Fruit fly (Drosophila melanogaster) whole organism, prepupa: Measurements from ENCODE around the gene Atg6.

ENCODE experiments used
- CG10631 ChIP-seq: fragments of 200-800 bp; sonication (Bioruptor generic); optimal IDR thresholded peaks from 2 replicates; lab custom pipeline; 2016; ENCODE audit warnings: missing biosample characterization, missing genetic modification characterization
- CG16779 ChIP-seq: fragments of 200-800 bp; sonication (Bioruptor generic); optimal IDR thresholded peaks from 3 replicates; lab custom pipeline; 2017; ENCODE audit warnings: missing biosample characterization, mild to moderate bottlenecking, missing genetic modification characterization
- CG31627 ChIP-seq: fragments of 200-800 bp; sonication (Bioruptor generic); optimal IDR thresholded peaks from 3 replicates; lab custom pipeline; 2016; ENCODE audit warnings: missing biosample characterization, missing genetic modification characterization
- CG6792 ChIP-seq: fragments of 200-800 bp; sonication (Bioruptor generic); optimal IDR thresholded peaks from 3 replicates; lab custom pipeline; 2016; ENCODE audit warnings: missing biosample characterization, missing genetic modification characterization
- CG8119 ChIP-seq: fragments of 200-800 bp; sonication (Bioruptor generic); IDR thresholded peaks from 3 replicates; pipeline ENCODE4 v1.3.6; 2022; ENCODE audit warnings: missing biosample characterization, missing genetic modification characterization
- CG8632 ChIP-seq: fragments of 200-800 bp; sonication (Bioruptor generic); optimal IDR thresholded peaks from 3 replicates; lab custom pipeline; 2016; ENCODE audit warnings: missing biosample characterization, missing genetic modification characterization
- Hr39 ChIP-seq: fragments of 200-800 bp; sonication (Bioruptor generic); optimal IDR thresholded peaks from 2 replicates; lab custom pipeline; 2016; ENCODE audit warnings: missing biosample characterization, missing genetic modification characterization
- Hr4 ChIP-seq: fragments of 200-800 bp; sonication (Bioruptor generic); optimal IDR thresholded peaks from 3 replicates; lab custom pipeline; 2016; ENCODE audit warnings: missing biosample characterization, missing genetic modification characterization
- eg ChIP-seq: fragments of 200-800 bp; sonication (Bioruptor generic); IDR thresholded peaks from 3 replicates; pipeline ENCODE4 v1.3.6; 2022; ENCODE audit warnings: missing biosample characterization, missing genetic modification characterization
- salr ChIP-seq, 2 experiments: fragments of 200-800 bp; sonication (Bioruptor generic); optimal IDR thresholded peaks; 3 replicates each; lab custom pipeline; 2016 to 2018; ENCODE audit warnings: missing biosample characterization in 2 of 2, missing genetic modification characterization in 2 of 2, mild to moderate bottlenecking in 1 of 2
- spab ChIP-seq: fragments of 200-800 bp; sonication (Bioruptor generic); optimal IDR thresholded peaks from 2 replicates; lab custom pipeline; 2017; ENCODE audit warnings: missing biosample characterization, mild to moderate bottlenecking, missing genetic modification characterization, missing genetic modification reagents
- ss ChIP-seq, 2 experiments: fragments of 200-800 bp; sonication (Bioruptor generic); optimal IDR thresholded peaks; 2 replicates in 1 of 2; 3 replicates in 1 of 2; lab custom pipeline; 2017 to 2018; ENCODE audit warnings: mild to moderate bottlenecking in 2 of 2, missing biosample characterization in 2 of 2, missing genetic modification characterization in 2 of 2, moderate library complexity in 1 of 2
- topi ChIP-seq: fragments of 200-800 bp; sonication (Bioruptor generic); optimal IDR thresholded peaks from 3 replicates; lab custom pipeline; 2016; ENCODE audit warnings: missing biosample characterization, missing genetic modification characterization

dm6 chr3R:24024123-24024522 is 26.5 kb downstream of the Atg6 start:
- TF ChIP-seq CG8632 (GFP tag; lab: Kevin White, UChicago) (no peak), CG8119 (GFP tag; lab: Robert Waterston, UW) (peak; percentile 45; the same call in 1 of the 3 replicates), Hr39 (GFP tag; lab: Kevin White, UChicago) (no peak), topi (GFP tag; lab: Kevin White, UChicago) (no peak), salr (GFP tag; optimal IDR thresholded peaks at IDR 0.05; lab: Kevin White, UChicago) (peak; percentile 48 to 50), ss (GFP tag; optimal IDR thresholded peaks at IDR 0.05; lab: Kevin White, UChicago) (peak; percentile 20 to 30), CG10631 (GFP tag; lab: Kevin White, UChicago) (peak; percentile 52), spab (GFP tag; lab: Kevin White, UChicago) (peak; percentile 35), CG31627 (GFP tag; lab: Kevin White, UChicago) (no peak), Hr4 (GFP tag; lab: Kevin White, UChicago) (peak; percentile 55), CG6792 (GFP tag; lab: Kevin White, UChicago) (peak; percentile 27), eg (GFP tag; lab: Robert Waterston, UW) (peak; percentile 43; the same call in 2 of the 3 replicates), CG16779 (peak; percentile 13)
